Worm (Caenorhabditis elegans) whole organism, L4 larva: ENCODE measurements around the gene K12H6.10.

Experiments used
- F10B5.3 ChIP-seq: sonication (generic microtip); optimal IDR thresholded peaks from 2 replicates; lab custom pipeline; 2016; ENCODE audit warnings: mild to moderate bottlenecking, missing genetic modification characterization, missing compliant biosample characterization
- R02D3.7 ChIP-seq: fragments of 150-350 bp; sonication (generic microtip); optimal IDR thresholded peaks from 3 replicates; lab custom pipeline; 2014; ENCODE audit warnings: missing biosample characterization, missing genetic modification characterization
- T26A8.4 ChIP-seq: fragments of 200-800 bp; sonication (Bioruptor generic); IDR thresholded peaks from 2 replicates; pipeline ENCODE4 v1.3.6; 2022; ENCODE audit warnings: missing genetic modification characterization, missing compliant biosample characterization
- Y105C5A.15 ChIP-seq: fragments of 200-800 bp; sonication (Bioruptor generic); IDR thresholded peaks from 2 replicates; pipeline ENCODE4 v1.3.6; 2022; ENCODE audit warnings: missing genetic modification characterization, missing compliant biosample characterization
- Y48G9A.11 ChIP-seq: fragments of 200-800 bp; sonication (Bioruptor generic); IDR thresholded peaks from 2 replicates; pipeline ENCODE4 v1.3.6; 2022; ENCODE audit warnings: missing genetic modification reagents, missing genetic modification characterization, missing compliant biosample characterization
- aha-1 ChIP-seq: fragments of 150-350 bp; peaks from one replicate; lab custom pipeline; 2014; ENCODE audit warnings: missing biosample characterization, missing genetic modification characterization
- ceh-20 ChIP-seq: fragments of 200-800 bp; sonication (Bioruptor generic); IDR thresholded peaks from 2 replicates; pipeline ENCODE4 v1.3.6; 2022; ENCODE audit warnings: missing genetic modification reagents, missing genetic modification characterization, missing compliant biosample characterization
- ceh-28 ChIP-seq: fragments of 150-350 bp; optimal IDR thresholded peaks from 2 replicates; lab custom pipeline; 2014; ENCODE audit warnings: missing biosample characterization, missing genetic modification reagents, missing genetic modification characterization
- ceh-32 ChIP-seq: sonication (generic microtip); optimal IDR thresholded peaks from 2 replicates; lab custom pipeline; 2016; ENCODE audit warnings: mild to moderate bottlenecking, missing genetic modification characterization, missing compliant biosample characterization; ENCODE audit not compliant: poor library complexity
- ceh-44 ChIP-seq: fragments of 200-800 bp; sonication (Bioruptor generic); IDR thresholded peaks from 2 replicates; pipeline ENCODE4 v1.3.6; 2022; ENCODE audit warnings: missing genetic modification reagents, missing genetic modification characterization, missing compliant biosample characterization
- ces-1 ChIP-seq: fragments of 150-350 bp; sonication (generic microtip); optimal IDR thresholded peaks from 4 replicates; lab custom pipeline; 2014; ENCODE audit warnings: missing biosample characterization, missing genetic modification reagents, missing genetic modification characterization
- cey-2 ChIP-seq: sonication (generic microtip); optimal IDR thresholded peaks from 3 replicates; lab custom pipeline; 2017; ENCODE audit warnings: missing genetic modification characterization, mild to moderate bottlenecking, missing compliant biosample characterization, antibody characterized with exemption, borderline replicate concordance; ENCODE audit not compliant: insufficient read depth
- ctbp-1 ChIP-seq: fragments of 200-800 bp; sonication (Bioruptor generic); IDR thresholded peaks from 2 replicates; pipeline ENCODE4 v1.3.6; 2022; ENCODE audit warnings: missing genetic modification reagents, missing genetic modification characterization, missing compliant biosample characterization
- daf-16 ChIP-seq, 3 experiments: sonication (generic microtip); optimal IDR thresholded peaks; 2 replicates each; lab custom pipeline; 2016 to 2017; ENCODE audit warnings: missing genetic modification characterization in 3 of 3, missing genetic modification reagents in 3 of 3, mild to moderate bottlenecking in 2 of 3, missing compliant biosample characterization in 2 of 3, missing biosample characterization in 1 of 3, moderate library complexity in 1 of 3
- daf-8 ChIP-seq: fragments of 200-800 bp; sonication (Bioruptor generic); IDR thresholded peaks from 2 replicates; pipeline ENCODE4 v1.3.6; 2022; ENCODE audit warnings: missing genetic modification characterization, missing compliant biosample characterization
- dmd-6 ChIP-seq: fragments of 200-800 bp; sonication (Bioruptor generic); IDR thresholded peaks from 2 replicates; pipeline ENCODE4 v1.3.6; 2022; ENCODE audit warnings: missing genetic modification reagents, missing genetic modification characterization, missing compliant biosample characterization
- dmd-8 ChIP-seq: fragments of 200-800 bp; sonication (Bioruptor generic); IDR thresholded peaks from 2 replicates; pipeline ENCODE4 v1.3.6; 2022; ENCODE audit warnings: missing genetic modification characterization, missing compliant biosample characterization
- dpl-1 ChIP-seq: fragments of 150-350 bp; optimal IDR thresholded peaks from 2 replicates; lab custom pipeline; 2014; ENCODE audit warnings: missing biosample characterization, missing genetic modification reagents, missing genetic modification characterization
- egl-27 ChIP-seq: sonication (generic microtip); optimal IDR thresholded peaks from 3 replicates; lab custom pipeline; 2017; ENCODE audit warnings: missing biosample characterization, missing genetic modification reagents, missing genetic modification characterization
- egl-43 ChIP-seq: fragments of 200-800 bp; sonication (Bioruptor generic); IDR thresholded peaks from 2 replicates; pipeline ENCODE4 v1.3.6; 2022; ENCODE audit warnings: missing genetic modification reagents, missing genetic modification characterization, missing compliant biosample characterization
- hlh-11 ChIP-seq: fragments of 200-800 bp; sonication (Bioruptor generic); optimal IDR thresholded peaks from 2 replicates; lab custom pipeline; 2018; ENCODE audit warnings: mild to moderate bottlenecking, missing genetic modification characterization, missing compliant biosample characterization
- hmg-1.1 ChIP-seq: fragments of 200-800 bp; sonication (Bioruptor generic); IDR thresholded peaks from 2 replicates; pipeline ENCODE4 v1.3.6; 2022; ENCODE audit warnings: missing genetic modification reagents, missing genetic modification characterization, missing compliant biosample characterization
- jun-1 ChIP-seq: fragments of 150-350 bp; optimal IDR thresholded peaks from 2 replicates; lab custom pipeline; 2014; ENCODE audit warnings: missing biosample characterization, missing genetic modification reagents, missing genetic modification characterization
- lin-1 ChIP-seq: fragments of 200-800 bp; sonication (Bioruptor generic); IDR thresholded peaks from 2 replicates; pipeline ENCODE4 v1.3.6; 2022; ENCODE audit warnings: missing genetic modification reagents, missing genetic modification characterization, missing compliant biosample characterization
- lin-29 ChIP-seq: fragments of 200-800 bp; sonication (Bioruptor generic); IDR thresholded peaks from 2 replicates; pipeline ENCODE4 v1.3.6; 2022; ENCODE audit warnings: missing genetic modification reagents, missing genetic modification characterization, missing compliant biosample characterization
- lin-38 ChIP-seq: fragments of 200-800 bp; sonication (Bioruptor generic); IDR thresholded peaks from 2 replicates; pipeline ENCODE4 v1.3.6; 2022; ENCODE audit warnings: missing genetic modification reagents, missing genetic modification characterization, missing compliant biosample characterization
- madf-5 ChIP-seq, 2 experiments: fragments of 200-800 bp; sonication (Bioruptor generic); IDR thresholded peaks; 2 replicates each; pipeline ENCODE4 v1.3.6; 2022; ENCODE audit warnings: missing compliant biosample characterization in 2 of 2, missing genetic modification characterization in 2 of 2
- mxl-2 ChIP-seq: fragments of 200-800 bp; sonication (Bioruptor generic); conservative IDR thresholded peaks from 2 replicates; pipeline ENCODE4 v1.3.6; 2022; ENCODE audit warnings: missing genetic modification reagents, missing genetic modification characterization, missing compliant biosample characterization
- nhr-102 ChIP-seq: sonication (generic microtip); optimal IDR thresholded peaks from 2 replicates; lab custom pipeline; 2016; ENCODE audit warnings: mild to moderate bottlenecking, missing genetic modification characterization, moderate library complexity, missing compliant biosample characterization
- nhr-25 ChIP-seq: sonication (generic microtip); optimal IDR thresholded peaks from 2 replicates; lab custom pipeline; 2017; ENCODE audit warnings: missing genetic modification characterization, mild to moderate bottlenecking, missing compliant biosample characterization, antibody characterized with exemption, moderate library complexity, borderline replicate concordance; ENCODE audit not compliant: insufficient read depth
- nhr-28 ChIP-seq: fragments of 150-350 bp; optimal IDR thresholded peaks from 2 replicates; lab custom pipeline; 2014; ENCODE audit warnings: missing biosample characterization, missing genetic modification characterization
- nhr-42 ChIP-seq: fragments of 200-800 bp; sonication (Bioruptor generic); IDR thresholded peaks from 2 replicates; pipeline ENCODE4 v1.3.6; 2022; ENCODE audit warnings: missing genetic modification characterization, missing compliant biosample characterization
- nhr-48 ChIP-seq: sonication (generic microtip); optimal IDR thresholded peaks from 2 replicates; lab custom pipeline; 2016; ENCODE audit warnings: mild to moderate bottlenecking, missing genetic modification characterization, missing compliant biosample characterization
- pha-4 ChIP-seq, 2 experiments: fragments of 150-350 bp in 1 of 2; fragments of 200-800 bp in 1 of 2; sonication (Bioruptor generic) in 1 of 2; IDR thresholded peaks in 1 of 2; optimal IDR thresholded peaks in 1 of 2; 2 replicates each; pipeline versions ENCODE4 v1.3.6 to Lab custom; 2014 to 2022; ENCODE audit warnings: missing genetic modification characterization in 2 of 2, missing genetic modification reagents in 2 of 2, missing biosample characterization in 1 of 2, missing compliant biosample characterization in 1 of 2
- php-3 ChIP-seq: fragments of 200-800 bp; sonication (Bioruptor generic); IDR thresholded peaks from 2 replicates; pipeline ENCODE4 v1.3.6; 2022; ENCODE audit warnings: missing genetic modification reagents, missing genetic modification characterization, missing compliant biosample characterization
- pqm-1 ChIP-seq: sonication (generic microtip); optimal IDR thresholded peaks from 2 replicates; lab custom pipeline; 2017; ENCODE audit warnings: missing biosample characterization, missing genetic modification characterization
- rbr-2 ChIP-seq: sonication (generic microtip); optimal IDR thresholded peaks from 2 replicates; lab custom pipeline; 2016; ENCODE audit warnings: missing genotype, missing genetic modification characterization, missing compliant biosample characterization
- saeg-2 ChIP-seq: fragments of 200-800 bp; sonication (Bioruptor generic); IDR thresholded peaks from 2 replicates; pipeline ENCODE4 v1.3.6; 2022; ENCODE audit warnings: missing genetic modification reagents, missing genetic modification characterization, missing compliant biosample characterization
- set-16 ChIP-seq: fragments of 200-800 bp; sonication (Bioruptor generic); IDR thresholded peaks from 2 replicates; pipeline ENCODE4 v1.3.6; 2022; ENCODE audit warnings: missing genetic modification reagents, missing genetic modification characterization, missing compliant biosample characterization
- skn-1 ChIP-seq: fragments of 150-350 bp; optimal IDR thresholded peaks from 2 replicates; lab custom pipeline; 2014; ENCODE audit warnings: missing biosample characterization, missing genetic modification characterization
- snpc-1.2 ChIP-seq: fragments of 200-800 bp; sonication (Bioruptor generic); IDR thresholded peaks from 2 replicates; pipeline ENCODE4 v1.3.6; 2022; ENCODE audit warnings: missing genetic modification reagents, missing genetic modification characterization, missing compliant biosample characterization
- spr-3 ChIP-seq: fragments of 200-800 bp; sonication (Bioruptor generic); optimal IDR thresholded peaks from 2 replicates; lab custom pipeline; 2018; ENCODE audit warnings: mild to moderate bottlenecking, missing genetic modification characterization, missing compliant biosample characterization
- tra-1 ChIP-seq: fragments of 200-800 bp; sonication (Bioruptor generic); IDR thresholded peaks from 2 replicates; pipeline ENCODE4 v1.3.6; 2022; ENCODE audit warnings: missing genetic modification reagents, missing genetic modification characterization, missing compliant biosample characterization
- unc-130 ChIP-seq: sonication (generic microtip); optimal IDR thresholded peaks from 2 replicates; lab custom pipeline; 2016; ENCODE audit warnings: missing genetic modification reagents, missing genetic modification characterization, missing compliant biosample characterization
- unc-39 ChIP-seq: sonication (generic microtip); optimal IDR thresholded peaks from 2 replicates; lab custom pipeline; 2017; ENCODE audit warnings: missing biosample characterization, missing genetic modification characterization
- vab-7 ChIP-seq: fragments of 200-800 bp; sonication (Bioruptor generic); IDR thresholded peaks from 2 replicates; pipeline ENCODE4 v1.3.6; 2022; ENCODE audit warnings: missing genetic modification reagents, missing genetic modification characterization, missing compliant biosample characterization
- zfp-2 ChIP-seq: sonication (generic microtip); optimal IDR thresholded peaks from 2 replicates; lab custom pipeline; 2016; ENCODE audit warnings: mild to moderate bottlenecking, missing genetic modification characterization, missing compliant biosample characterization

Gene K12H6.10

DNA sequence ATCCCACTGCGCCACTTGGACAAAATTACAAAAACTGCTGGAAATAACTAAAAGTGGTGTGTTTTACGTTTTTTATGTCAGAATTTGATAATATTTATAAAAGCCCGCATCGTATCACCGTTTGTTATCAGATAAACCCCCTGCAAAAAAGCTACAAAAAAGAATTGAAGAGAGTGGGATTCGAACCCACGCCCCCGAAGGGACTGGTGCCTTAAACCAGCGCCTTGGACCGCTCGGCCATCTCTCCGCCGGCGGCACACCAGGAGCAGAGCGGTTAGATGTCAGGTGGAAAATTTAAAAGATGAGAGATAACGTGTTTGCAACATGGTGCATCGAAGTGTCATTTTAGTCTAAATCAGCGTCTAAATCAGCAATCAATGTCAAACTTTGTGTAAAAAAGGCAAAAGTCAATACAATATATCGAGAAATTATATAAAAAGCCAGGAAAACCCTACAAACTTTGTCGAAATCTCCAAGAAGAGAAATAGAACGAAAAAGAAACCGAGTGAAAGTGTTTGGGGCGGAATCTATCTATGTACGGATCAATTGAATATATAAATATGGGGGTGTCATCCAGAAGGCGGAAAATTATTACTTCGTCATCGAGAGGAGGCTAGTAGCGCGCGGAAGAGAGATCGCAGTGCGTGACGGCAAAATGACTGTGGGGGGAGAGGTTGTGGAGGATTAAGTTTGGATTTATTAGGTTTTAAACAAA is 38.9 kb downstream of the K12H6.10 start (continued):
- TF ChIP-seq Y48G9A.11 (GFP tag; lab: Robert Waterston, UW), result 0 out of 2 replicates have a peak, but pooled peaks have one; percentile 33
- TF ChIP-seq F10B5.3 (tag; lab: Kevin White, UChicago), result peak; percentile 20
- TF ChIP-seq daf-16 (GFP tag; optimal IDR thresholded peaks at IDR 0.05; lab: Kevin White, UChicago), result peak in 1 of 2 experiments; percentile 23
- no peak for TF ChIP-seq daf-16 (tag; optimal IDR thresholded peaks at IDR 0.05; lab: Kevin White, UChicago)
- peak; percentile 72 for TF ChIP-seq vab-7 (GFP tag; lab: Robert Waterston, UW)
- TF ChIP-seq unc-39 (tag; lab: Kevin White, UChicago), result no peak
- 0 out of 2 replicates have a peak, but pooled peaks have one; percentile 22 for TF ChIP-seq dmd-6
- no peak for TF ChIP-seq ces-1
- peak; percentile 38; the same call in 1 of the 2 replicates for TF ChIP-seq lin-1 (GFP tag; lab: Robert Waterston, UW)
- TF ChIP-seq madf-5 (GFP tag; IDR thresholded peaks at IDR 0.05; lab: Robert Waterston, UW), result 0 out of 4 replicates have a peak, but pooled peaks of 1 of the 2 experiments have one; percentile 60
- no peak for TF ChIP-seq daf-8
- no peak for TF ChIP-seq nhr-25 (tag; lab: Kevin White, UChicago)
- 0 out of 2 replicates have a peak, but pooled peaks have one; percentile 23 for TF ChIP-seq ctbp-1
- TF ChIP-seq lin-38 (GFP tag; lab: Robert Waterston, UW), result peak; percentile 67
- no peak for TF ChIP-seq nhr-48
- peak; percentile 71 for TF ChIP-seq set-16
- peak; percentile 60; the same call in 1 of the 2 replicates for TF ChIP-seq tra-1 (GFP tag; lab: Robert Waterston, UW)
- no peak for TF ChIP-seq skn-1 (tag; lab: Kevin White, UChicago)
- no peak for TF ChIP-seq ceh-28 (tag; lab: Kevin White, UChicago)
- peak; percentile 95 for TF ChIP-seq aha-1 (tag; lab: Kevin White, UChicago)
- no peak for TF ChIP-seq spr-3 (GFP tag; lab: Kevin White, UChicago)
- no peak for TF ChIP-seq R02D3.7 (tag; lab: Kevin White, UChicago)
- peak; percentile 30; the same call in 1 of the 2 replicates for TF ChIP-seq snpc-1.2 (GFP tag; lab: Robert Waterston, UW)
- TF ChIP-seq lin-29, result no peak
- peak; percentile 85 for TF ChIP-seq egl-43
- peak; percentile 75; the same call in 1 of the 2 replicates for TF ChIP-seq pha-4 (GFP tag; IDR thresholded peaks at IDR 0.05; lab: Robert Waterston, UW)
- no peak for TF ChIP-seq pha-4 (tag; optimal IDR thresholded peaks at IDR 0.05; lab: Kevin White, UChicago)
- no peak for TF ChIP-seq mxl-2 (GFP tag; lab: Robert Waterston, UW)
- TF ChIP-seq cey-2 (tag; lab: Kevin White, UChicago), result no peak
- no peak for TF ChIP-seq unc-130
- 0 out of 2 replicates have a peak, but pooled peaks have one; percentile 11 for TF ChIP-seq hmg-1.1 (GFP tag; lab: Robert Waterston, UW)
- no peak for TF ChIP-seq ceh-32 (tag; lab: Kevin White, UChicago)
- TF ChIP-seq saeg-2 (GFP tag; lab: Robert Waterston, UW), result no peak
- peak; percentile 14 for TF ChIP-seq hlh-11 (tag; lab: Kevin White, UChicago)
- TF ChIP-seq nhr-102 (tag; lab: Kevin White, UChicago), result peak; percentile 0
- 0 out of 2 replicates have a peak, but pooled peaks have one; percentile 50 for TF ChIP-seq nhr-42 (GFP tag; lab: Robert Waterston, UW)
- TF ChIP-seq zfp-2 (tag; lab: Kevin White, UChicago), result no peak
- TF ChIP-seq php-3 (GFP tag; lab: Robert Waterston, UW), result 0 out of 2 replicates have a peak, but pooled peaks have one; percentile 16
- TF ChIP-seq ceh-44, result no peak
- TF ChIP-seq jun-1 (tag; lab: Kevin White, UChicago), result no peak
- TF ChIP-seq Y105C5A.15, result peak; percentile 30; the same call in 1 of the 2 replicates
- no peak for TF ChIP-seq T26A8.4 (GFP tag; lab: Robert Waterston, UW)
- TF ChIP-seq nhr-28, result peak; percentile 9
- no peak for TF ChIP-seq ceh-20
- TF ChIP-seq pqm-1 (tag; lab: Kevin White, UChicago), result no peak
- no peak for TF ChIP-seq dpl-1
- peak; percentile 76 for TF ChIP-seq dmd-8 (GFP tag; lab: Robert Waterston, UW)
- TF ChIP-seq egl-27 (tag; lab: Kevin White, UChicago), result no peak
- TF ChIP-seq rbr-2 (tag; lab: Kevin White, UChicago), result peak; percentile 3
